Fruit fly (Drosophila melanogaster): ENCODE measurements around the gene CG7031.

The CG7031 gene

DNA sequence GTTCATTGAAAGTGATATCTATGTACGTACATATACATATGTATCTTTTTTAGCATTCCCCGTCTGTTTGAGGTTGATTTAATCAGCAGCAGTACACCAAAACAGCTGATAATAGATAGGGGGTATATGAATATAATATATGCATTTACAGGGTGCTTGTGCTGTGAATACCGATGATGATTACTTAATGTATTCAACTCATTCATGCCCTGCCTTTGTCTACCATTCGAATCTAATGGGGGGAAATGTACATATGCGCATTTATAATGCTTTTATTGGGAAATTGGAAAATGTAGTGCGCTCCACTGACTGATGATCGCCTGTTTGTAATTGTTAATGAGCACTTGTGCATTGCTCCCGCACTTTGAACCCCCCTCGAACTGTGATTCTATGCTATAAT lies 24.0 kb upstream of the CG7031 start (continued):
- TF ChIP-seq nmo (GFP tag; optimal IDR thresholded peaks at IDR 0.05) (no peak), CG11504 (tag; optimal IDR thresholded peaks at IDR 0.05) (no peak), grn (GFP tag; optimal IDR thresholded peaks at IDR 0.05) (no peak), CG2712 (tag; optimal IDR thresholded peaks at IDR 0.05) (no peak), CG10543 (GFP tag; optimal IDR thresholded peaks at IDR 0.05) (peak; percentile 3), Six4 (GFP tag; optimal IDR thresholded peaks at IDR 0.05) (no peak), CG32532 (GFP tag; IDR thresholded peaks at IDR 0.05) (0 out of 2 replicates have a peak, but pooled peaks have one; percentile 28), crol (GFP tag; IDR thresholded peaks at IDR 0.05) (0 out of 2 replicates have a peak, but pooled peaks have one; percentile 22), CG2116 (GFP tag; optimal IDR thresholded peaks at IDR 0.05) (no peak), CkIIα-i1 (GFP tag; IDR thresholded peaks at IDR 0.05) (no peak), Drgx (GFP tag; IDR thresholded peaks at IDR 0.05) (0 out of 2 replicates have a peak, but pooled peaks have one; percentile 33), Pdp1 (GFP tag; optimal IDR thresholded peaks at IDR 0.05) (peak in 1 of 2 experiments; percentile 31), Blimp-1 (GFP tag; optimal IDR thresholded peaks at IDR 0.05) (peak; percentile 12), sug (tag; optimal IDR thresholded peaks at IDR 0.05) (peak; percentile 44), row (GFP tag; IDR thresholded peaks at IDR 0.05) (0 out of 3 replicates have a peak, but pooled peaks have one; percentile 13), unc-4 (GFP tag; IDR thresholded peaks at IDR 0.05; ENCODE audit: partially characterized antibody) (no peak), chinmo (GFP tag; IDR thresholded peaks at IDR 0.05; ENCODE audit: partially characterized antibody) (0 out of 4 replicates have a peak, but pooled peaks have one; percentile 41), slp2 (GFP tag; optimal IDR thresholded peaks at IDR 0.05) (no peak), CG4707 (GFP tag; optimal IDR thresholded peaks at IDR 0.05) (no peak)

dm6 chr3R:22781412-22781811 lies 22.7 kb upstream of the CG7031 start:
- peak; percentile 67; the same call in 1 of the 2 replicates for TF ChIP-seq sob (GFP tag; IDR thresholded peaks at IDR 0.05)
- TF ChIP-seq vvl (GFP tag; IDR thresholded peaks at IDR 0.05) = peak; percentile 48; the same call in 1 of the 2 replicates
- peak; percentile 83; the same call in 2 of the 3 replicates for TF ChIP-seq ci (GFP tag; IDR thresholded peaks at IDR 0.05)
- TF ChIP-seq CG10431 (GFP tag; optimal IDR thresholded peaks at IDR 0.05) = no peak
- TF ChIP-seq CG10543 (GFP tag; optimal IDR thresholded peaks at IDR 0.05) = peak; percentile 45
- TF ChIP-seq CG10147 (GFP tag; optimal IDR thresholded peaks at IDR 0.05) = peak; percentile 49
- no peak for TF ChIP-seq dmrt99B (tag; optimal IDR thresholded peaks at IDR 0.05)
- peak; percentile 5 for TF ChIP-seq CG12659 (GFP tag; optimal IDR thresholded peaks at IDR 0.05)
- TF ChIP-seq zen2 (GFP tag; IDR thresholded peaks at IDR 0.05; ENCODE audit: partially characterized antibody) = 0 out of 3 replicates have a peak, but pooled peaks have one; percentile 37
- TF ChIP-seq CG14965 (GFP tag; optimal IDR thresholded peaks at IDR 0.05; ENCODE audit: borderline replicate concordance) = no peak
- TF ChIP-seq insv (GFP tag; optimal IDR thresholded peaks at IDR 0.05) = no peak
- TF ChIP-seq Chrac-16 (GFP tag; optimal IDR thresholded peaks at IDR 0.05) = no peak
- peak; percentile 60; the same call in 1 of the 2 replicates for TF ChIP-seq NFAT (GFP tag; IDR thresholded peaks at IDR 0.05)
- peak; percentile 30; the same call in 1 of the 2 replicates for TF ChIP-seq CG10366 (GFP tag; IDR thresholded peaks at IDR 0.05)
- TF ChIP-seq bab2 (GFP tag; optimal IDR thresholded peaks at IDR 0.05) = no peak
- peak; percentile 56 for TF ChIP-seq Jarid2 (GFP tag; optimal IDR thresholded peaks at IDR 0.05)
- peak; percentile 61; the same call in 1 of the 2 replicates for TF ChIP-seq chm (GFP tag; IDR thresholded peaks at IDR 0.05)
- peak; percentile 96 for TF ChIP-seq CG8765 (GFP tag; IDR thresholded peaks at IDR 0.05)
- TF ChIP-seq CG12219 (GFP tag; optimal IDR thresholded peaks at IDR 0.05) = peak; percentile 28
- peak; percentile 29 for TF ChIP-seq Blimp-1 (GFP tag; optimal IDR thresholded peaks at IDR 0.05)
- peak; percentile 2 for TF ChIP-seq pros (GFP tag; optimal IDR thresholded peaks at IDR 0.05)
- peak; percentile 29; the same call in 1 of the 2 replicates for TF ChIP-seq CG3847 (GFP tag; IDR thresholded peaks at IDR 0.05)
- peak; percentile 63 for TF ChIP-seq CG32532 (GFP tag; IDR thresholded peaks at IDR 0.05)
- TF ChIP-seq twi (tag; optimal IDR thresholded peaks at IDR 0.05) = peak; percentile 14
- TF ChIP-seq dysf (GFP tag; IDR thresholded peaks at IDR 0.05) = 0 out of 3 replicates have a peak, but pooled peaks have one; percentile 19
- peak; percentile 46; the same call in 1 of the 3 replicates for TF ChIP-seq z (GFP tag; IDR thresholded peaks at IDR 0.05)
- no peak for TF ChIP-seq Fer2 (tag; optimal IDR thresholded peaks at IDR 0.05)
- TF ChIP-seq ftz-f1 (GFP tag; optimal IDR thresholded peaks at IDR 0.05) = peak; percentile 53
- TF ChIP-seq CG14710 (tag; optimal IDR thresholded peaks at IDR 0.05) = no peak
- 0 out of 3 replicates have a peak, but pooled peaks have one; percentile 9 for TF ChIP-seq CG34224 (GFP tag; IDR thresholded peaks at IDR 0.05; ENCODE audit: partially characterized antibody)
- peak; percentile 28 for TF ChIP-seq CG6254 (GFP tag; optimal IDR thresholded peaks at IDR 0.05)
- TF ChIP-seq ind (GFP tag; optimal IDR thresholded peaks at IDR 0.05) = no peak
